Worm (Caenorhabditis elegans): ENCODE measurements around the gene tag-329.
A peak's percentile ranks its signal among the peaks of the same experiment; 100 is the strongest.

DNA sequence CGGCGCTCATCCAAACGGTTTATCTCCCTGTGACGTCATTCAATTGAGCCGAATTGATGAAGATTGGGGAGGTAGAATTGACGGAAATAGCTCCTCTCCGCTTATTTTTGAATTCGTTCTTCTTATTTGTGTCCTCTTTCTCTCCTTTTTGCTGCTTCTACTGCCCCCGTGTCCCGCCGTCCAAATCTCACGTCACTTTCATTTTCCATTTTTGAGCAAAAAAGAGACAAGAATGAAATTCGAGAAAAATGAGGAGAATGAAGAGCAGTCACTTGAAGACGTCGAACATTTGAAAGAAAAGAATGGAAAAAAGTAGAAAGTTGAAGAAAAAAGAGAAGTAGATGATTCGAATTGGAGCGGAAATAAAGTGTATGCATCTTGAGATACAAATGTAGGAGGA, 28.9 kb downstream of the tag-329 start:
- TF ChIP-seq sma-9 (GFP tag; optimal IDR thresholded peaks at IDR 0.05): peak; percentile 19
- TF ChIP-seq sma-9 (tag; optimal IDR thresholded peaks at IDR 0.05): no peak
- no peak for TF ChIP-seq nhr-12 (tag; optimal IDR thresholded peaks at IDR 0.05)
- no peak for TF ChIP-seq skn-1 (tag; optimal IDR thresholded peaks at IDR 0.05)

Measured in whole organism, L2 larva.